Fruit fly (Drosophila melanogaster) whole organism, embryonic: Measurements from ENCODE around the gene Obp93a.

ENCODE experiments used
- Antp ChIP-seq: fragments of 200-800 bp; sonication (Bioruptor generic); optimal IDR thresholded peaks from 3 replicates; lab custom pipeline; 2016; ENCODE audit warnings: missing biosample characterization, missing genetic modification characterization
- BEAF-32 ChIP-seq: fragments of 200-800 bp; sonication (Bioruptor generic); optimal IDR thresholded peaks from 3 replicates; lab custom pipeline; 2017; ENCODE audit warnings: missing biosample characterization, missing genetic modification characterization, mild to moderate bottlenecking, moderate library complexity, missing genetic modification reagents
- CG10431 ChIP-seq: fragments of 200-800 bp; sonication (Bioruptor generic); optimal IDR thresholded peaks from 3 replicates; lab custom pipeline; 2018; ENCODE audit warnings: missing biosample characterization, mild to moderate bottlenecking, missing genetic modification characterization
- CG10979 ChIP-seq: fragments of 200-800 bp; sonication (Bioruptor generic); optimal IDR thresholded peaks from 2 replicates; lab custom pipeline; 2018; ENCODE audit warnings: missing biosample characterization, mild to moderate bottlenecking, missing genetic modification characterization, moderate library complexity
- CG17829 ChIP-seq: fragments of 200-800 bp; optimal IDR thresholded peaks from 2 replicates; lab custom pipeline; 2019; ENCODE audit warnings: missing biosample characterization, mild to moderate bottlenecking, missing genetic modification characterization, moderate library complexity
- CG30403 ChIP-seq: fragments of 200-800 bp; sonication (Bioruptor generic); optimal IDR thresholded peaks from 3 replicates; lab custom pipeline; 2016; ENCODE audit warnings: missing biosample characterization, missing genetic modification characterization
- CG3407 ChIP-seq: fragments of 200-800 bp; sonication (Bioruptor generic); optimal IDR thresholded peaks from 2 replicates; lab custom pipeline; 2018; ENCODE audit warnings: missing biosample characterization, mild to moderate bottlenecking, missing genetic modification characterization
- CG3847 ChIP-seq: fragments of 200-800 bp; sonication (Bioruptor generic); IDR thresholded peaks from 2 replicates; pipeline ENCODE4 v1.3.6; 2022; ENCODE audit warnings: missing biosample characterization, missing genetic modification characterization
- CG43689 ChIP-seq: fragments of 200-800 bp; sonication (Bioruptor generic); IDR thresholded peaks from 2 replicates; pipeline ENCODE4 v1.3.6; 2022; ENCODE audit warnings: missing biosample characterization, missing genetic modification characterization
- CG6683 ChIP-seq: fragments of 200-800 bp; sonication (Bioruptor generic); optimal IDR thresholded peaks from 2 replicates; lab custom pipeline; 2017; ENCODE audit warnings: missing biosample characterization, mild to moderate bottlenecking, missing genetic modification characterization, missing genetic modification reagents
- CG9932 ChIP-seq: fragments of 200-800 bp; sonication (Bioruptor generic); IDR thresholded peaks from 2 replicates; pipeline ENCODE4 v1.3.6; 2022; ENCODE audit warnings: missing biosample characterization, missing genetic modification characterization
- D19B ChIP-seq: fragments of 200-800 bp; sonication (Bioruptor generic); optimal IDR thresholded peaks from 2 replicates; lab custom pipeline; 2017; ENCODE audit warnings: missing biosample characterization, mild to moderate bottlenecking, missing genetic modification characterization
- Dek ChIP-seq: fragments of 200-800 bp; sonication (Bioruptor generic); optimal IDR thresholded peaks from 3 replicates; lab custom pipeline; 2019; ENCODE audit warnings: missing biosample characterization, mild to moderate bottlenecking, missing genetic modification characterization, moderate library complexity
- Dref ChIP-seq: fragments of 200-800 bp; sonication (Bioruptor generic); IDR thresholded peaks from 2 replicates; pipeline ENCODE4 v1.3.6; 2022; ENCODE audit warnings: missing biosample characterization, missing genetic modification characterization
- Elba2 ChIP-seq: fragments of 200-800 bp; sonication (Bioruptor generic); optimal IDR thresholded peaks from 3 replicates; lab custom pipeline; 2016; ENCODE audit warnings: missing biosample characterization, missing genetic modification characterization
- Fer3 ChIP-seq: fragments of 200-800 bp; sonication (Bioruptor generic); optimal IDR thresholded peaks from 2 replicates; lab custom pipeline; 2018; ENCODE audit warnings: missing biosample characterization, mild to moderate bottlenecking, missing genetic modification characterization, moderate library complexity
- HLH4C ChIP-seq: fragments of 200-800 bp; sonication (Bioruptor generic); IDR thresholded peaks from 3 replicates; pipeline ENCODE4 v1.3.6; 2022; ENCODE audit warnings: missing biosample characterization, missing genetic modification characterization; ENCODE audit not compliant: partially characterized antibody
- HmgD ChIP-seq: fragments of 200-800 bp; sonication (Bioruptor generic); optimal IDR thresholded peaks from 3 replicates; lab custom pipeline; 2016; ENCODE audit warnings: missing biosample characterization, missing genetic modification characterization
- MBD-R2 ChIP-seq: fragments of 200-800 bp; sonication (Bioruptor generic); IDR thresholded peaks from 2 replicates; pipeline ENCODE4 v1.3.6; 2022; ENCODE audit warnings: missing biosample characterization, missing genetic modification characterization
- NFAT ChIP-seq: fragments of 200-800 bp; sonication (Bioruptor generic); IDR thresholded peaks from 2 replicates; pipeline ENCODE4 v1.3.6; 2022; ENCODE audit warnings: missing biosample characterization, missing genetic modification characterization
- Oli ChIP-seq: fragments of 200-800 bp; sonication (Bioruptor generic); optimal IDR thresholded peaks from 2 replicates; lab custom pipeline; 2018; ENCODE audit warnings: missing biosample characterization, mild to moderate bottlenecking, missing genetic modification characterization, moderate library complexity
- Side ChIP-seq: fragments of 200-800 bp; sonication (Bioruptor generic); optimal IDR thresholded peaks from 2 replicates; lab custom pipeline; 2016; ENCODE audit warnings: missing biosample characterization, missing genetic modification characterization
- Sry-β ChIP-seq: fragments of 200-800 bp; sonication (Bioruptor generic); optimal IDR thresholded peaks from 2 replicates; lab custom pipeline; 2018; ENCODE audit warnings: missing biosample characterization, mild to moderate bottlenecking, missing genetic modification characterization, moderate library complexity
- Stat92E ChIP-seq, 3 experiments: fragments of >200 bp in 2 of 3; fragments of 200-800 bp in 1 of 3; sonication (Bioruptor generic) in 1 of 3; optimal IDR thresholded peaks; 2 replicates each; lab custom pipeline; 2017 to 2019; ENCODE audit warnings: missing biosample characterization in 3 of 3, missing genetic modification characterization in 3 of 3, mild to moderate bottlenecking in 1 of 3, moderate library complexity in 1 of 3
- abd-A ChIP-seq: fragments of 200-800 bp; sonication (Bioruptor generic); optimal IDR thresholded peaks from 3 replicates; lab custom pipeline; 2019; ENCODE audit warnings: missing biosample characterization, mild to moderate bottlenecking, missing genetic modification characterization, moderate library complexity
- bab2 ChIP-seq: fragments of 200-800 bp; sonication (Bioruptor generic); optimal IDR thresholded peaks from 2 replicates; lab custom pipeline; 2016; ENCODE audit warnings: missing biosample characterization, missing genetic modification characterization
- dmrt11E ChIP-seq: fragments of 200-800 bp; sonication (Bioruptor generic); optimal IDR thresholded peaks from 3 replicates; lab custom pipeline; 2018; ENCODE audit warnings: missing biosample characterization, mild to moderate bottlenecking, missing genetic modification characterization, moderate library complexity
- dpn ChIP-seq, 2 experiments: fragments of 200-800 bp; sonication (Bioruptor generic); optimal IDR thresholded peaks; 3 replicates each; lab custom pipeline; 2016; ENCODE audit warnings: missing biosample characterization in 2 of 2, missing genetic modification characterization in 2 of 2
- esg ChIP-seq: fragments of 200-800 bp; sonication (Bioruptor generic); conservative IDR thresholded peaks from 2 replicates; pipeline ENCODE4 v1.3.6; 2022; ENCODE audit warnings: missing biosample characterization, missing genetic modification characterization
- lilli ChIP-seq: fragments of 200-800 bp; sonication (Bioruptor generic); optimal IDR thresholded peaks from 3 replicates; lab custom pipeline; 2016; ENCODE audit warnings: missing biosample characterization, missing genetic modification characterization
- nerfin-1 ChIP-seq: fragments of 200-800 bp; sonication (Bioruptor generic); optimal IDR thresholded peaks from 3 replicates; lab custom pipeline; 2019; ENCODE audit warnings: missing biosample characterization, mild to moderate bottlenecking, missing genetic modification characterization, moderate library complexity
- nmo ChIP-seq: fragments of 200-800 bp; sonication (Bioruptor generic); optimal IDR thresholded peaks from 2 replicates; lab custom pipeline; 2018; ENCODE audit warnings: missing biosample characterization, mild to moderate bottlenecking, missing genetic modification characterization, moderate library complexity
- otp ChIP-seq: fragments of 200-800 bp; sonication (Bioruptor generic); IDR thresholded peaks from 3 replicates; pipeline ENCODE4, ENCODE4 v1.3.6; 2022; ENCODE audit warnings: missing biosample characterization, missing genetic modification characterization
- p53 ChIP-seq: fragments of 200-800 bp; sonication (Bioruptor generic); optimal IDR thresholded peaks from 2 replicates; lab custom pipeline; 2016; ENCODE audit warnings: missing biosample characterization, missing genetic modification characterization
- pfk ChIP-seq: fragments of 200-800 bp; sonication (Bioruptor generic); optimal IDR thresholded peaks from 2 replicates; lab custom pipeline; 2018; ENCODE audit warnings: missing biosample characterization, mild to moderate bottlenecking, missing genetic modification characterization, moderate library complexity
- phol ChIP-seq: fragments of 200-800 bp; sonication (Bioruptor generic); optimal IDR thresholded peaks from 3 replicates; lab custom pipeline; 2018; ENCODE audit warnings: missing biosample characterization, mild to moderate bottlenecking, missing genetic modification characterization, moderate library complexity
- pnt ChIP-seq: fragments of 200-800 bp; sonication (Bioruptor generic); optimal IDR thresholded peaks from 3 replicates; lab custom pipeline; 2016; ENCODE audit warnings: missing biosample characterization, missing genetic modification characterization
- pum ChIP-seq: fragments of 200-800 bp; sonication (Bioruptor generic); optimal IDR thresholded peaks from 2 replicates; lab custom pipeline; 2016; ENCODE audit warnings: missing biosample characterization, missing genetic modification characterization
- pzg ChIP-seq: fragments of 200-800 bp; sonication (Bioruptor generic); optimal IDR thresholded peaks from 3 replicates; lab custom pipeline; 2018; ENCODE audit warnings: missing biosample characterization, mild to moderate bottlenecking, missing genetic modification characterization, moderate library complexity
- salm ChIP-seq: fragments of 200-800 bp; sonication (Bioruptor generic); optimal IDR thresholded peaks from 2 replicates; lab custom pipeline; 2018; ENCODE audit warnings: missing biosample characterization, mild to moderate bottlenecking, missing genetic modification characterization
- sc ChIP-seq, 3 experiments: fragments of >200 bp in 2 of 3; fragments of 200-800 bp in 1 of 3; sonication (Bioruptor generic) in 1 of 3; optimal IDR thresholded peaks; 2 replicates in 2 of 3; 3 replicates in 1 of 3; lab custom pipeline; 2017; ENCODE audit warnings: mild to moderate bottlenecking in 1 of 3, missing biosample characterization in 1 of 3, missing genetic modification characterization in 1 of 3, missing genetic modification reagents in 1 of 3
- sisA ChIP-seq: fragments of 200-800 bp; sonication (Bioruptor generic); IDR thresholded peaks from 2 replicates; pipeline ENCODE4 v1.3.6; 2022; ENCODE audit warnings: missing biosample characterization, missing genetic modification characterization
- slou ChIP-seq: fragments of 200-800 bp; sonication (Bioruptor generic); optimal IDR thresholded peaks from 3 replicates; lab custom pipeline; 2016; ENCODE audit warnings: missing biosample characterization, missing genetic modification characterization
- ssp ChIP-seq: fragments of 200-800 bp; sonication (Bioruptor generic); IDR thresholded peaks from 2 replicates; pipeline ENCODE4 v1.3.6; 2022; ENCODE audit warnings: missing biosample characterization, missing genetic modification characterization
- stwl ChIP-seq: fragments of 200-800 bp; sonication (Bioruptor generic); optimal IDR thresholded peaks from 3 replicates; lab custom pipeline; 2018; ENCODE audit warnings: missing biosample characterization, mild to moderate bottlenecking, missing genetic modification characterization, moderate library complexity
- sug ChIP-seq: fragments of 200-800 bp; optimal IDR thresholded peaks from 2 replicates; lab custom pipeline; 2019; ENCODE audit warnings: missing biosample characterization, mild to moderate bottlenecking, missing genetic modification characterization, moderate library complexity
- tap ChIP-seq: fragments of 200-800 bp; optimal IDR thresholded peaks from 3 replicates; lab custom pipeline; 2019; ENCODE audit warnings: missing biosample characterization, mild to moderate bottlenecking, missing genetic modification characterization, moderate library complexity
- trh ChIP-seq: fragments of 200-800 bp; sonication (Bioruptor generic); optimal IDR thresholded peaks from 2 replicates; lab custom pipeline; 2016; ENCODE audit warnings: missing biosample characterization, missing genetic modification characterization
- wek ChIP-seq: fragments of 200-800 bp; sonication (Bioruptor generic); optimal IDR thresholded peaks from 3 replicates; lab custom pipeline; 2018; ENCODE audit warnings: missing biosample characterization, mild to moderate bottlenecking, missing genetic modification characterization, moderate library complexity
- zen2 ChIP-seq: fragments of 200-800 bp; sonication (Bioruptor generic); IDR thresholded peaks from 3 replicates; pipeline ENCODE4 v1.3.6; 2022; ENCODE audit warnings: missing biosample characterization, missing genetic modification characterization; ENCODE audit not compliant: partially characterized antibody

Obp93a gene

dm6 chr3R:21133951-21134350 is 4.4 kb upstream of the Obp93a start, which contains the start of gene Usp8 (continued):
- peak; percentile 45 for TF ChIP-seq Dek (tag; lab: Kevin White, UChicago)
- no peak for TF ChIP-seq esg (GFP tag; lab: Robert Waterston, UW)
- peak; percentile 24 for TF ChIP-seq pzg
- no peak for TF ChIP-seq Side (GFP tag; lab: Kevin White, UChicago)
- peak; percentile 65 for TF ChIP-seq Dref
- peak; percentile 46; the same call in 1 of the 2 replicates for TF ChIP-seq CG9932
- TF ChIP-seq Sry-β (GFP tag; lab: Kevin White, UChicago) = peak; percentile 95
- TF ChIP-seq ssp (GFP tag; lab: Robert Waterston, UW) = no peak
- TF ChIP-seq wek (GFP tag; lab: Kevin White, UChicago) = no peak
- TF ChIP-seq CG30403 (GFP tag; lab: Kevin White, UChicago) = peak; percentile 65
- TF ChIP-seq Antp (GFP tag; lab: Kevin White, UChicago) = no peak
- peak; percentile 23 for TF ChIP-seq Fer3 (tag; lab: Kevin White, UChicago)
- TF ChIP-seq HLH4C (GFP tag; lab: Robert Waterston, UW) = 0 out of 3 replicates have a peak, but pooled peaks have one; percentile 47
- peak; percentile 17 for TF ChIP-seq stwl (tag; lab: Kevin White, UChicago)
- peak; percentile 11 for TF ChIP-seq Oli (tag; lab: Kevin White, UChicago)
- no peak for TF ChIP-seq tap
- no peak for TF ChIP-seq otp (GFP tag; lab: Robert Waterston, UW)
- TF ChIP-seq lilli = peak; percentile 18
- TF ChIP-seq bab2 (GFP tag; lab: Kevin White, UChicago) = no peak
- peak; percentile 23 for TF ChIP-seq CG17829 (tag; lab: Kevin White, UChicago)
- no peak for TF ChIP-seq sisA (GFP tag; lab: Robert Waterston, UW)
- no peak for TF ChIP-seq salm (tag; lab: Kevin White, UChicago)
- no peak for TF ChIP-seq NFAT (GFP tag; lab: Robert Waterston, UW)
- TF ChIP-seq BEAF-32 = peak; percentile 13
- TF ChIP-seq pum (GFP tag; lab: Kevin White, UChicago) = no peak
- TF ChIP-seq abd-A (tag; lab: Kevin White, UChicago) = no peak
- no peak for TF ChIP-seq p53 (GFP tag; lab: Kevin White, UChicago)
- TF ChIP-seq pnt (GFP tag; lab: Kevin White, UChicago) = no peak
- TF ChIP-seq sc (optimal IDR thresholded peaks at IDR 0.05; lab: Kevin White, UChicago) = no peak
- no peak for TF ChIP-seq sc (GFP tag; optimal IDR thresholded peaks at IDR 0.05; lab: Kevin White, UChicago)
- TF ChIP-seq slou (GFP tag; lab: Kevin White, UChicago) = no peak
- TF ChIP-seq zen2 (GFP tag; lab: Robert Waterston, UW) = no peak
- peak; percentile 11 for TF ChIP-seq nerfin-1 (tag; lab: Kevin White, UChicago)
- no peak for TF ChIP-seq CG3407
- TF ChIP-seq MBD-R2 (GFP tag; lab: Robert Waterston, UW) = peak; percentile 43; the same call in 1 of the 2 replicates
- peak; percentile 65 for TF ChIP-seq nmo
- peak; percentile 39 for TF ChIP-seq CG10979
- TF ChIP-seq dmrt11E (tag; lab: Kevin White, UChicago) = peak; percentile 29
- TF ChIP-seq HmgD (GFP tag; lab: Kevin White, UChicago) = no peak
- TF ChIP-seq D19B (GFP tag; lab: Kevin White, UChicago) = no peak
- TF ChIP-seq pfk = no peak
- TF ChIP-seq CG10431 = no peak
- TF ChIP-seq phol (tag; lab: Kevin White, UChicago) = peak; percentile 68
- 0 out of 2 replicates have a peak, but pooled peaks have one; percentile 25 for TF ChIP-seq CG3847 (GFP tag; lab: Robert Waterston, UW)
- peak in 1 of 2 experiments; percentile 22 for TF ChIP-seq dpn (GFP tag; optimal IDR thresholded peaks at IDR 0.05; lab: Kevin White, UChicago)
- no peak for TF ChIP-seq Elba2 (GFP tag; lab: Kevin White, UChicago)
- peak; percentile 49 for TF ChIP-seq sug
- no peak for TF ChIP-seq trh
- TF ChIP-seq CG6683 (GFP tag; lab: Kevin White, UChicago) = no peak
- no peak for TF ChIP-seq CG43689 (GFP tag; lab: Robert Waterston, UW)
- no peak for TF ChIP-seq Stat92E (GFP tag; optimal IDR thresholded peaks at IDR 0.05; lab: Kevin White, UChicago)
